Worm (Caenorhabditis elegans) whole organism, early embryonic: ENCODE results near the gene cah-1.

ENCODE experiments used
- B0310.2 ChIP-seq: sonication (generic microtip); optimal IDR thresholded peaks from 2 replicates; lab custom pipeline; 2016; ENCODE audit warnings: mild to moderate bottlenecking, missing genetic modification characterization, missing compliant biosample characterization
- F13C5.2 ChIP-seq: sonication (generic microtip); optimal IDR thresholded peaks from 2 replicates; lab custom pipeline; 2017; ENCODE audit warnings: mild to moderate bottlenecking, missing genetic modification characterization, inconsistent platforms, missing compliant biosample characterization
- aly-1 ChIP-seq: sonication (generic microtip); optimal IDR thresholded peaks from 2 replicates; lab custom pipeline; 2016; ENCODE audit warnings: missing genetic modification characterization, missing compliant biosample characterization
- ama-1 ChIP-seq: fragments of 150-350 bp; optimal IDR thresholded peaks from 2 replicates; lab custom pipeline; 2014
- ceh-13 ChIP-seq: fragments of 200-800 bp; sonication (Bioruptor generic); optimal IDR thresholded peaks from 2 replicates; lab custom pipeline; 2018; ENCODE audit warnings: mild to moderate bottlenecking, missing genetic modification characterization, missing compliant biosample characterization
- ceh-36 ChIP-seq: sonication (generic microtip); optimal IDR thresholded peaks from 2 replicates; lab custom pipeline; 2016; ENCODE audit warnings: missing genetic modification characterization, inconsistent platforms, missing compliant biosample characterization
- ets-7 ChIP-seq: sonication (generic microtip); optimal IDR thresholded peaks from 2 replicates; lab custom pipeline; 2016; ENCODE audit warnings: missing genotype, missing genetic modification characterization, missing compliant biosample characterization
- flt-1 ChIP-seq: fragments of 200-800 bp; sonication (Bioruptor generic); IDR thresholded peaks from 2 replicates; pipeline ENCODE4 v1.3.6; 2022; ENCODE audit warnings: missing genetic modification characterization, missing compliant biosample characterization
- hmbx-1 ChIP-seq: sonication (generic microtip); optimal IDR thresholded peaks from 2 replicates; lab custom pipeline; 2016; ENCODE audit warnings: mild to moderate bottlenecking, missing genetic modification characterization, missing compliant biosample characterization
- hmg-4 ChIP-seq: fragments of 200-800 bp; sonication (Bioruptor generic); optimal IDR thresholded peaks from 2 replicates; lab custom pipeline; 2018; ENCODE audit warnings: mild to moderate bottlenecking, missing genetic modification characterization, missing compliant biosample characterization
- hnd-1 ChIP-seq: sonication (generic microtip); optimal IDR thresholded peaks from 2 replicates; lab custom pipeline; 2016; ENCODE audit warnings: missing genetic modification characterization, missing compliant biosample characterization
- pes-1 ChIP-seq: fragments of 200-800 bp; sonication (Bioruptor generic); IDR thresholded peaks from 2 replicates; pipeline ENCODE4 v1.3.6; 2022; ENCODE audit warnings: missing genetic modification reagents, missing genetic modification characterization, missing compliant biosample characterization
- scrt-1 ChIP-seq: fragments of 200-800 bp; sonication (Bioruptor generic); IDR thresholded peaks from 2 replicates; pipeline ENCODE4 v1.3.6; 2022; ENCODE audit warnings: missing genetic modification characterization, missing compliant biosample characterization
- sea-1 ChIP-seq: fragments of 200-800 bp; sonication (Bioruptor generic); conservative IDR thresholded peaks from 2 replicates; pipeline ENCODE4 v1.3.6; 2022; ENCODE audit warnings: missing genetic modification characterization, missing compliant biosample characterization
- tbx-11 ChIP-seq: fragments of 200-800 bp; sonication (Bioruptor generic); IDR thresholded peaks from 2 replicates; pipeline ENCODE4 v1.3.6; 2022; ENCODE audit warnings: missing genetic modification characterization, missing compliant biosample characterization
- tbx-37 ChIP-seq: fragments of 200-800 bp; sonication (Bioruptor generic); conservative IDR thresholded peaks from 2 replicates; pipeline ENCODE4 v1.3.6; 2022; ENCODE audit warnings: missing genetic modification reagents, missing genetic modification characterization, missing compliant biosample characterization
- tra-4 ChIP-seq: sonication (generic microtip); optimal IDR thresholded peaks from 2 replicates; lab custom pipeline; 2017; ENCODE audit warnings: missing genetic modification characterization, missing compliant biosample characterization

cah-1 gene

DNA sequence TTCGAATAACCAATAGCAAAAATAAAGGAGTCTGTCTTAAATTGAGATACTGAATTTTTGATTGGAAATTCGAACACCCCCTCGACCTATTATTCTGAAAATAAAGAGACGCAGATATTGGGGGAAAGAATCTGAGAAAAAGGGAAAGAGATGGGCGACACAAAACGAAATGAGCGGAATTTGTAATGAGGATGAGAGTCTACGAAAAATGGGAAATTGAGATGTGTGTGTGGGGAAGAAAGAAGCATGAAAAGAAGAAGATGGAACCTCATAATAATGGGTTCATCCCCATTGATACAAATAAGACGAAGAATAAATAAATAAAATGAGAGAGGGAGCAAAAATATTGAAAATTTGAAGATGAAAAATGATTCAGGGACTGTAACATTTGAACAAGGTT is at the start of gene cah-1:
Gene cah-1 (minus strand): TSS at position 101 of the 400 bp plus-strand sequence.
- no peak for TF ChIP-seq ceh-36 (tag; lab: Kevin White, UChicago)
- no peak for TF ChIP-seq pes-1 (GFP tag; lab: Robert Waterston, UW)
- TF ChIP-seq hmbx-1 (tag; lab: Kevin White, UChicago): no peak
- no peak for TF ChIP-seq scrt-1
- TF ChIP-seq aly-1 (tag; lab: Kevin White, UChicago): no peak
- no peak for TF ChIP-seq ets-7 (tag; lab: Kevin White, UChicago)
- TF ChIP-seq hmg-4: no peak
- no peak for TF ChIP-seq ceh-13
- no peak for TF ChIP-seq tra-4 (tag; lab: Kevin White, UChicago)
- TF ChIP-seq sea-1 (GFP tag; lab: Robert Waterston, UW): no peak
- no peak for TF ChIP-seq tbx-11 (GFP tag; lab: Robert Waterston, UW)
- TF ChIP-seq hnd-1 (tag; lab: Kevin White, UChicago): no peak
- no peak for TF ChIP-seq B0310.2
- TF ChIP-seq tbx-37 (GFP tag; lab: Robert Waterston, UW): no peak

DNA sequence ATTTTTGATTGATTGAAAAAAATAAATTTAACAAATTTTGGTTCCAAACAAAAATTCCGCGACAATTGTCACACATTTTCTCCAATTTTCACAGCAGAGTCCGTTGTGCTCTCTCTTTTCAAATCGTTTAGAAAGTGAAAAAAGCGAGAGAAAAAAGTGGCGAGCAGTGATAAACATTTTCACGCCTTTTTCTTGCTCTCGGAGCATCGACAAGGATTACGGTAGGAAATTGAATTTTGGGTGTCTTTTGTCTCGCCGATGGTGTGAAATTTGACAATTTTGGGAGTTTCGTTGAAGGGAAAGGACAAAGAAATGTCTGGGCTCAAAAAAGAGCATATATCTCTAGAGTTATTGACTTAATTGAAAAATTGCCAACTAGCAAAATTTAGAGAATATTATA is 49.1 kb upstream of the cah-1 start:
- no peak for TF ChIP-seq ceh-36 (tag; lab: Kevin White, UChicago)
- TF ChIP-seq tbx-37 (GFP tag; lab: Robert Waterston, UW): no peak
- TF ChIP-seq hmg-4: no peak

DNA sequence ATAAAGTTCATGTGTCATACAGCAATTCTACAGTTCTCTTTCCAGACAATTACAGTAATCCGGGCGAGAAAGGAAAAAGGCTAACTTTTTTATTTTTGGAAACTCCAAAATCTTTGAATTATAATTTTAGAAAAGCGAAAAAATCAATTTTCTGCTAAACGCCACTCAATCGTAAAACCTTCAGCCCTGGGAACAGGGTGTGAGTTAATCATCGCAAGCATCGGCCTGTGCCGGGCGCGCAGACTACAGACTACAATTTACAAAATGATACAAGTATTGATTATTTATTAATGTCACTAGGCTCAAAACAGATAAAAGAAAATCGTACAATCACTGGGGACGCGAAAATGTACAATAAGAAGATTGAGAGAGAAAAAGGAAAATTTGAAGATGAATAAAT is 45.2 kb upstream of the cah-1 start:
- TF ChIP-seq flt-1 (GFP tag; lab: Robert Waterston, UW) (no peak), hnd-1 (tag; lab: Kevin White, UChicago) (no peak), ceh-13 (no peak), sea-1 (GFP tag; lab: Robert Waterston, UW) (no peak), tbx-11 (GFP tag; lab: Robert Waterston, UW) (no peak), hmbx-1 (tag; lab: Kevin White, UChicago) (no peak), ets-7 (tag; lab: Kevin White, UChicago) (no peak), scrt-1 (no peak), aly-1 (tag; lab: Kevin White, UChicago) (no peak), ama-1 (no peak), tbx-37 (GFP tag; lab: Robert Waterston, UW) (no peak), pes-1 (GFP tag; lab: Robert Waterston, UW) (no peak), B0310.2 (no peak), F13C5.2 (tag; lab: Kevin White, UChicago) (no peak), ceh-36 (tag; lab: Kevin White, UChicago) (no peak), tra-4 (tag; lab: Kevin White, UChicago) (no peak), hmg-4 (no peak)

- TF ChIP-seq ets-7 (tag; lab: Kevin White, UChicago): no peak
- no peak for TF ChIP-seq F13C5.2 (tag; lab: Kevin White, UChicago)
- TF ChIP-seq ceh-13: no peak
- no peak for TF ChIP-seq tra-4 (tag; lab: Kevin White, UChicago)
- no peak for TF ChIP-seq ama-1
- no peak for TF ChIP-seq tbx-37 (GFP tag; lab: Robert Waterston, UW)
- TF ChIP-seq hnd-1 (tag; lab: Kevin White, UChicago): no peak
Measured at ce11 chrIII:5129261-5129660, 43.8 kb upstream of the cah-1 start.

ce11 chrIII:5126988-5127387 is 41.6 kb upstream of the cah-1 start:
- TF ChIP-seq F13C5.2 (tag; lab: Kevin White, UChicago) (no peak), tbx-37 (GFP tag; lab: Robert Waterston, UW) (no peak), tbx-11 (GFP tag; lab: Robert Waterston, UW) (no peak), ceh-13 (no peak), scrt-1 (no peak), pes-1 (GFP tag; lab: Robert Waterston, UW) (no peak), hmbx-1 (tag; lab: Kevin White, UChicago) (no peak), B0310.2 (no peak), hnd-1 (tag; lab: Kevin White, UChicago) (no peak), tra-4 (tag; lab: Kevin White, UChicago) (no peak), flt-1 (GFP tag; lab: Robert Waterston, UW) (no peak), sea-1 (GFP tag; lab: Robert Waterston, UW) (no peak), ceh-36 (tag; lab: Kevin White, UChicago) (no peak), aly-1 (tag; lab: Kevin White, UChicago) (no peak), ama-1 (no peak), hmg-4 (no peak), ets-7 (tag; lab: Kevin White, UChicago) (no peak)

DNA sequence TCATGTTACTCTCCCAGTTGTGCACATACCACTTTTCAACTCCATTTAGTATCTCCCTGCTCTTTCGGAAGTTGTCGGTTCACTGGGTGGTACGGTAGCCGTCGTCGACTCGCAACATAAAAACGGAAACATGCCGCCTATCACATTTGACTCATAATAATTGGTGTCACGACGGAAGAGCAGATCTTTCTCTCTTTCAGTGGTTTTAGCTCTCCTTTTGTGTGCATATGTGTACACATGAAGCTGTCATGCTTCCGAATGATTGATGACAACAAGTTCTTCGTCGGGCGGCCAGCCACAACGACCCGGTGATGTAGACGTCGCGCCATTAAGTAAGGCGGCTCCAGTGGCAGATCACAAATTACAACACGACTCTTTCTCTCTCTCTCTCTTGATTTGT is 40.3 kb upstream of the cah-1 start:
- TF ChIP-seq sea-1 (GFP tag; lab: Robert Waterston, UW): no peak
- no peak for TF ChIP-seq B0310.2
- no peak for TF ChIP-seq hnd-1 (tag; lab: Kevin White, UChicago)
- TF ChIP-seq ceh-36 (tag; lab: Kevin White, UChicago): no peak
- TF ChIP-seq tra-4 (tag; lab: Kevin White, UChicago): no peak
- TF ChIP-seq ama-1: no peak

DNA sequence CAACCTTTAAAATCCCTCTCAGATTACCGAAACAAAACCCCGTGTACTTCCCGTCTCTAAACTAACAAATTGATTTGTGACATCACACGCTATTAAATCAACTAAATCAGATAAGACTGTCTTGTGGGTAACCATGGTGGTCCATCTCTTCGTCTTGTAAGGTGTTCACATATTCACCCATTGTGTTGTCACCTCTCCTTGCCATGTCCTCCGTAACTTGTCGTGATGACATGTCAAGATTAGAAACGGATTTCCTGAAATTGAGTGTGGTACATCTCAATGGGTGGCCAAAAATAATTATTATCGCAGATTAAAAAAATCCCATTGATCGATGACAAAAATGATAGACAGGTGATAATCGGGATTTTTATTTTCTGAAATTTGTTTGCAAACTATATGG is 39.0 kb upstream of the cah-1 start:
- TF ChIP-seq ceh-36 (tag; lab: Kevin White, UChicago) (no peak), hmg-4 (no peak), hnd-1 (tag; lab: Kevin White, UChicago) (no peak), scrt-1 (no peak), tra-4 (tag; lab: Kevin White, UChicago) (no peak), ets-7 (tag; lab: Kevin White, UChicago) (no peak), hmbx-1 (tag; lab: Kevin White, UChicago) (no peak), ceh-13 (no peak), aly-1 (tag; lab: Kevin White, UChicago) (no peak), tbx-11 (GFP tag; lab: Robert Waterston, UW) (no peak), flt-1 (GFP tag; lab: Robert Waterston, UW) (no peak), pes-1 (GFP tag; lab: Robert Waterston, UW) (no peak), F13C5.2 (tag; lab: Kevin White, UChicago) (no peak), tbx-37 (GFP tag; lab: Robert Waterston, UW) (no peak), ama-1 (no peak), B0310.2 (no peak), sea-1 (GFP tag; lab: Robert Waterston, UW) (no peak)
